Worm (Caenorhabditis elegans) whole organism, young adult: ENCODE measurements around the gene F11G11.15.

Source experiments
- F33H1.4 ChIP-seq: fragments of 200-800 bp; sonication (Bioruptor generic); IDR thresholded peaks from 2 replicates; pipeline ENCODE4 v1.3.6; 2022; ENCODE audit warnings: missing genetic modification reagents, missing genetic modification characterization, missing compliant biosample characterization
- akir-1 ChIP-seq: fragments of 200-800 bp; sonication (Bioruptor generic); optimal IDR thresholded peaks from 2 replicates; lab custom pipeline; 2018; ENCODE audit warnings: mild to moderate bottlenecking, missing genetic modification characterization, moderate library complexity, missing compliant biosample characterization
- ceh-27 ChIP-seq: fragments of 200-800 bp; sonication (Bioruptor generic); optimal IDR thresholded peaks from 2 replicates; lab custom pipeline; 2018; ENCODE audit warnings: mild to moderate bottlenecking, missing genetic modification characterization, moderate library complexity, missing compliant biosample characterization
- efl-1 ChIP-seq: fragments of 150-350 bp; optimal IDR thresholded peaks from 2 replicates; lab custom pipeline; 2014; ENCODE audit warnings: missing biosample characterization, missing genetic modification reagents, missing genetic modification characterization
- hsf-1 ChIP-seq: fragments of 200-800 bp; sonication (Bioruptor generic); IDR thresholded peaks from 2 replicates; pipeline ENCODE4 v1.3.6; 2022; ENCODE audit warnings: missing genetic modification reagents, missing genetic modification characterization, missing compliant biosample characterization
- lin-35 ChIP-seq, 3 experiments: fragments of 150-350 bp in 2 of 3; sonication (generic microtip) in 1 of 3; optimal IDR thresholded peaks; 2 replicates each; lab custom pipeline; 2014 to 2018; ENCODE audit warnings: missing biosample characterization in 3 of 3, missing genetic modification characterization in 3 of 3, missing genetic modification reagents in 3 of 3
- nfya-1 ChIP-seq: sonication (generic microtip); optimal IDR thresholded peaks from 2 replicates; lab custom pipeline; 2017; ENCODE audit warnings: antibody characterized with exemption, missing compliant biosample characterization, missing genetic modification characterization, borderline replicate concordance; ENCODE audit not compliant: insufficient read depth
- pha-4 ChIP-seq: fragments of 150-350 bp; sonication (generic microtip); optimal IDR thresholded peaks from 2 replicates; lab custom pipeline; 2014; ENCODE audit warnings: missing biosample characterization, missing genetic modification reagents, missing genetic modification characterization
- rpc-1 ChIP-seq, 2 experiments: fragments of 150-350 bp in 1 of 2; sonication (generic microtip) in 1 of 2; optimal IDR thresholded peaks; 2 replicates each; lab custom pipeline; 2014 to 2018; ENCODE audit warnings: missing biosample characterization in 1 of 2, missing genetic modification characterization in 1 of 2, missing genetic modification reagents in 1 of 2, missing genotype in 1 of 2
- sea-2 ChIP-seq: fragments of 200-800 bp; sonication (Bioruptor generic); IDR thresholded peaks from 2 replicates; pipeline ENCODE4 v1.3.6; 2022; ENCODE audit warnings: missing genetic modification characterization, missing compliant biosample characterization
- tbx-9 ChIP-seq: sonication (generic microtip); optimal IDR thresholded peaks from 2 replicates; lab custom pipeline; 2016; ENCODE audit warnings: borderline replicate concordance, missing genetic modification characterization, inconsistent platforms, missing compliant biosample characterization
- ztf-28 ChIP-seq: fragments of 200-800 bp; sonication (Bioruptor generic); IDR thresholded peaks from 2 replicates; pipeline ENCODE4 v1.3.6; 2022; ENCODE audit warnings: missing genetic modification reagents, missing genetic modification characterization, missing compliant biosample characterization

DNA sequence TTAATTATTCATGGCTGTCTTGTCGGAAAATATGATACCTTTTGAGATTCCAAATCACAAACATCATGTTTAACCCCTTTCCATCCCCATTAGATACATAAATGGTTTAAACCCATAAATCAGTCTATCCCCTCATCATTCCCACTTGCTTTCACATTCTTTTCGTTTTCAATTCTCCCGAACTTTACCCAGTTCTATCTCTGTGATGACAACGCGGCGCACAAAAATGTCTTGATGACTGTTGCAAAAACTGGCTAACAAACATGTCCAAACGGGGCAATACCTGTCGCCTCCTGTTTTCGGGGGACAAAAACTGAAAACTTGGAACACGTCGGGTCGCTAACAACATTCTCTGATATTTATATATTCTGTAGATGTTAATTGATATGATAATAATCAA, 8.6 kb upstream of the F11G11.15 start:
- TF ChIP-seq nfya-1 (no peak), hsf-1 (GFP tag; lab: Robert Waterston, UW) (no peak), ceh-27 (GFP tag; lab: Kevin White, UChicago) (no peak), F33H1.4 (no peak), lin-35 (GFP tag; optimal IDR thresholded peaks at IDR 0.05; lab: Kevin White, UChicago) (no peak), ztf-28 (GFP tag; lab: Robert Waterston, UW) (no peak), tbx-9 (no peak), rpc-1 (optimal IDR thresholded peaks at IDR 0.05; lab: Kevin White, UChicago) (no peak), rpc-1 (tag; optimal IDR thresholded peaks at IDR 0.05; lab: Kevin White, UChicago) (no peak), pha-4 (tag; lab: Kevin White, UChicago) (no peak), sea-2 (GFP tag; lab: Robert Waterston, UW) (no peak), efl-1 (GFP tag; lab: Kevin White, UChicago) (no peak), akir-1 (GFP tag; lab: Kevin White, UChicago) (no peak)
